Fruit fly (Drosophila melanogaster): ENCODE data around the gene Atg8a.

The Atg8a gene

DNA sequence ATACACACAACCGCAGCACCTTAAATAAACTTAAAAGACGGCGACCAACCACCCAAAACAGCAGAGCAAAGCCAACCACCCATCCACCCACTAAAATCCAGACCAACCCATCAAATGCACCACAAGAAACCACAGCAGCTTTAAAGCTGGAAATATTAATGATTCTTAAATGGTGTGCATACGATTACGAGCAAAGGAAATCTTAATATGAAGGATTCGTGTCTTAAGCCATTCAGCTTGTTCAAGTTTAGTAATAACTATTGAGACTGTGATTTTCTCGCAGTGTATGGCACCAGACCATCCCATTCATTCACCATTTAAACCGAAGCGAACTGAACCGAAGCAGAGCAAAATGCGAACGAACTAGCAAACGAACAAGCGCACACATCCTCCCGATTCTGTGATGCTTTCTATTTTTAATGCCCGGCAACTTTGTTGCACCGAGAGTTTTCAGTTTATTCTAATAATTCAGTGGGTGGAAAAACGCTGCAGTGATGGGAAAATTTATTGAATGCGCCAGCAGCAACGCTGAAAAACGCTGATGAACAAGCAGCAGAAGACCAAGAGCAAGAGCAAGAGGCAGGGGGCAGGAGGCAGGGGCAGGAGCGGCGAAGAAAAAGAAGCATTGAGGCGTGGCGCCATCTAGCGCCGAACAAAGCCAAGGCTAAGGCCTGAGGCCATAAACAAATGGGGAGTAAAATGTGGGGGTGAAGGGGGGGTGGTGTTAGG lies 30.6 kb downstream of the Atg8a start (continued):
- peak; percentile 93 for TF ChIP-seq CG6163 (GFP tag; IDR thresholded peaks at IDR 0.05)
- TF ChIP-seq acj6 (GFP tag; optimal IDR thresholded peaks at IDR 0.05) = peak; percentile 64
- peak; percentile 59 for TF ChIP-seq CG34406 (GFP tag; optimal IDR thresholded peaks at IDR 0.05)
- peak; percentile 69 for TF ChIP-seq Ets96B (tag; optimal IDR thresholded peaks at IDR 0.05)
- TF ChIP-seq Eip75B (GFP tag; optimal IDR thresholded peaks at IDR 0.05) = peak; percentile 75
- no peak for TF ChIP-seq Eip93F (GFP tag; optimal IDR thresholded peaks at IDR 0.05)
- peak; percentile 68 for TF ChIP-seq topi (GFP tag; optimal IDR thresholded peaks at IDR 0.05)
- peak; percentile 3 for TF ChIP-seq CG9139 (GFP tag; optimal IDR thresholded peaks at IDR 0.05)
- peak; percentile 62 for TF ChIP-seq CG3032 (tag; optimal IDR thresholded peaks at IDR 0.05)

DNA sequence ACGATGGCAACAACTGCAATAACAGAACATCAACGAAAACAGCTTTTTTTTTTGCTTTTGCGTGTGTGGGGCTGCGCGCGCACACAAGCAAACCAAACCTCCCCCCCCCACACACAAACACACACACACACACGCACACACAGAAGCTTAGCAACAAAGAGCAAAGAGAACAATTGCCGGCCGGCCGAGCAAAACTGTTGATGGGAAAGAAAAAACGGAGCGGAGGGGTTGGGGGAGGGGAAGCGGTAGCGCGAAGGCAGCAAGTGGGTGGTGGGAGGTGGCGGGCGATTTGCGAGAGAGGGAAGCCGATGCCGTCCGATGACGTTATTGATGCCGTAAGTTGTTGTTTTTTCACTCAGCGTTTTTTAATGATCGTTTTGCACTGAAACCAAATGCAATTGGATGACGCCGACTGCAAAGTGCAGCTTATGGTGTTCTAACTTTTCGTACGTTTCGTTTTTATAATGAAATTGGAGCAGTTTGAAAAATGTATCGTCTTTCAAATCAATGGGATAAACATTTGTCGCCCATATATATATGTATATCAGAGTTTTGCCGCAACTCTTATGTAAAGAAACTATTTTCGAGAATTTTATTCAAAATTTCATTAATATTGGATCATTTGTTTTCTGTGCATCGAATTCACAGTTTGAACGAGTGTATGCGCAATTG lies 32.3 kb downstream of the Atg8a start:
- TF ChIP-seq Hr39 (GFP tag; optimal IDR thresholded peaks at IDR 0.05) = no peak
- peak; percentile 58 for TF ChIP-seq Sox14 (GFP tag; optimal IDR thresholded peaks at IDR 0.05)
- TF ChIP-seq CG4318 (GFP tag; optimal IDR thresholded peaks at IDR 0.05) = no peak
- peak; percentile 45 for TF ChIP-seq CG6808 (GFP tag; optimal IDR thresholded peaks at IDR 0.05)
- no peak for TF ChIP-seq CG11902 (GFP tag; optimal IDR thresholded peaks at IDR 0.05)
- TF ChIP-seq fd85E (GFP tag; optimal IDR thresholded peaks at IDR 0.05) = no peak
- no peak for TF ChIP-seq fd59A (GFP tag; optimal IDR thresholded peaks at IDR 0.05)
- no peak for TF ChIP-seq salr (GFP tag; optimal IDR thresholded peaks at IDR 0.05)
- peak; percentile 38 for TF ChIP-seq acj6 (GFP tag; optimal IDR thresholded peaks at IDR 0.05)
- TF ChIP-seq esn (GFP tag; optimal IDR thresholded peaks at IDR 0.05) = peak; percentile 9
- TF ChIP-seq CG7368 (GFP tag; optimal IDR thresholded peaks at IDR 0.05) = peak; percentile 3
- no peak for TF ChIP-seq CG8632 (GFP tag; optimal IDR thresholded peaks at IDR 0.05)
- TF ChIP-seq dac (GFP tag; optimal IDR thresholded peaks at IDR 0.05) = no peak
- TF ChIP-seq Sox102F (GFP tag; optimal IDR thresholded peaks at IDR 0.05) = no peak
- TF ChIP-seq CG1621 (tag; optimal IDR thresholded peaks at IDR 0.05) = peak; percentile 20
- TF ChIP-seq CG3032 (tag; optimal IDR thresholded peaks at IDR 0.05) = no peak
- peak; percentile 37 for TF ChIP-seq pdm3 (GFP tag; optimal IDR thresholded peaks at IDR 0.05)
- no peak for TF ChIP-seq CG11762 (GFP tag; optimal IDR thresholded peaks at IDR 0.05; ENCODE audit: insufficient read depth)
- TF ChIP-seq Lpt (GFP tag; optimal IDR thresholded peaks at IDR 0.05) = peak; percentile 49
- TF ChIP-seq CG11294 (GFP tag; IDR thresholded peaks at IDR 0.05) = no peak; the same call in 1 of the 2 replicates
- peak; percentile 46 for TF ChIP-seq Hr4 (GFP tag; optimal IDR thresholded peaks at IDR 0.05)
- TF ChIP-seq CG15336 (GFP tag; IDR thresholded peaks at IDR 0.05) = peak; percentile 16; the same call in 1 of the 2 replicates
- peak; percentile 5 for TF ChIP-seq Ets96B (tag; optimal IDR thresholded peaks at IDR 0.05)
- peak; percentile 1 for TF ChIP-seq vri (GFP tag; optimal IDR thresholded peaks at IDR 0.05)
- no peak for TF ChIP-seq CG6854 (GFP tag; optimal IDR thresholded peaks at IDR 0.05)
- TF ChIP-seq Ets21C (GFP tag; optimal IDR thresholded peaks at IDR 0.05) = no peak
- TF ChIP-seq OdsH (GFP tag; optimal IDR thresholded peaks at IDR 0.05) = peak; percentile 34
- peak; percentile 31 for TF ChIP-seq CG9139 (GFP tag; optimal IDR thresholded peaks at IDR 0.05)
- no peak for TF ChIP-seq spab (GFP tag; optimal IDR thresholded peaks at IDR 0.05)
- peak; percentile 20 for TF ChIP-seq CG31627 (GFP tag; optimal IDR thresholded peaks at IDR 0.05)
- TF ChIP-seq Smox (GFP tag; optimal IDR thresholded peaks at IDR 0.05) = no peak
- no peak for TF ChIP-seq lz (GFP tag; optimal IDR thresholded peaks at IDR 0.05)
- no peak for TF ChIP-seq CG8319 (GFP tag; optimal IDR thresholded peaks at IDR 0.05)
- peak; percentile 27; the same call in 1 of the 3 replicates for TF ChIP-seq CG6163 (GFP tag; IDR thresholded peaks at IDR 0.05)
- TF ChIP-seq Gug (GFP tag; IDR thresholded peaks at IDR 0.05) = peak; percentile 8; the same call in 1 of the 2 replicates
- TF ChIP-seq Hr38 (GFP tag; optimal IDR thresholded peaks at IDR 0.05) = no peak
- no peak for TF ChIP-seq CG6792 (GFP tag; optimal IDR thresholded peaks at IDR 0.05)
- peak; percentile 55; the same call in 2 of the 3 replicates for TF ChIP-seq CG8119 (GFP tag; IDR thresholded peaks at IDR 0.05)
- TF ChIP-seq eg (GFP tag; IDR thresholded peaks at IDR 0.05) = peak; percentile 45; the same call in 1 of the 3 replicates
- peak; percentile 12 for TF ChIP-seq net (GFP tag; optimal IDR thresholded peaks at IDR 0.05)
- TF ChIP-seq Eip93F (GFP tag; optimal IDR thresholded peaks at IDR 0.05) = no peak
- TF ChIP-seq Eip75B (GFP tag; optimal IDR thresholded peaks at IDR 0.05) = no peak
- peak; percentile 54 for TF ChIP-seq CG32006 (GFP tag; optimal IDR thresholded peaks at IDR 0.05)
- no peak for TF ChIP-seq CG10669 (GFP tag; optimal IDR thresholded peaks at IDR 0.05)
- peak; percentile 27 for TF ChIP-seq CG10631 (GFP tag; optimal IDR thresholded peaks at IDR 0.05)
